Fruit fly (Drosophila melanogaster) whole organism, embryonic: ENCODE results near the gene Cyp309a1.

Source experiments
- Aef1 ChIP-seq: fragments of 200-800 bp; sonication (Bioruptor generic); IDR thresholded peaks from 3 replicates; pipeline ENCODE4 v1.3.6; 2022; ENCODE audit warnings: missing biosample characterization, missing genetic modification characterization
- CG10209 ChIP-seq: fragments of 200-800 bp; sonication (Bioruptor generic); optimal IDR thresholded peaks from 3 replicates; lab custom pipeline; 2017; ENCODE audit warnings: missing biosample characterization, mild to moderate bottlenecking, missing genetic modification characterization, missing genetic modification reagents
- CG10366 ChIP-seq: fragments of 200-800 bp; sonication (Bioruptor generic); IDR thresholded peaks from 2 replicates; pipeline ENCODE4 v1.3.6; 2022; ENCODE audit warnings: missing biosample characterization, missing genetic modification characterization
- CG10431 ChIP-seq: fragments of 200-800 bp; sonication (Bioruptor generic); optimal IDR thresholded peaks from 3 replicates; lab custom pipeline; 2018; ENCODE audit warnings: missing biosample characterization, mild to moderate bottlenecking, missing genetic modification characterization
- CG11695 ChIP-seq: fragments of 200-800 bp; sonication (Bioruptor generic); IDR thresholded peaks from 3 replicates; pipeline ENCODE4 v1.3.6; 2022; ENCODE audit warnings: missing biosample characterization, missing genetic modification characterization
- CG12942 ChIP-seq: fragments of 200-800 bp; sonication (Bioruptor generic); optimal IDR thresholded peaks from 3 replicates; lab custom pipeline; 2016; ENCODE audit warnings: missing biosample characterization, missing genetic modification characterization
- CG1529 ChIP-seq: fragments of 200-800 bp; sonication (Bioruptor generic); optimal IDR thresholded peaks from 3 replicates; lab custom pipeline; 2018; ENCODE audit warnings: missing biosample characterization, missing genetic modification characterization
- CG15479 ChIP-seq: fragments of 200-800 bp; sonication (Bioruptor generic); optimal IDR thresholded peaks from 3 replicates; lab custom pipeline; 2019; ENCODE audit warnings: missing biosample characterization, mild to moderate bottlenecking, missing genetic modification characterization, moderate library complexity
- CG17359 ChIP-seq: fragments of 200-800 bp; sonication (Bioruptor generic); optimal IDR thresholded peaks from 3 replicates; lab custom pipeline; 2018; ENCODE audit warnings: missing biosample characterization, mild to moderate bottlenecking, missing genetic modification characterization, moderate library complexity
- CG18011 ChIP-seq: fragments of 200-800 bp; sonication (Bioruptor generic); optimal IDR thresholded peaks from 2 replicates; lab custom pipeline; 2017; ENCODE audit warnings: missing biosample characterization, missing genetic modification characterization, mild to moderate bottlenecking, moderate library complexity, missing genotype
- CG2889 ChIP-seq: fragments of 200-800 bp; sonication (Bioruptor generic); IDR thresholded peaks from 3 replicates; pipeline ENCODE4 v1.3.6; 2022; ENCODE audit warnings: missing biosample characterization, missing genetic modification characterization
- CG31441 ChIP-seq: fragments of 200-800 bp; sonication (Bioruptor generic); IDR thresholded peaks from 2 replicates; pipeline ENCODE4 v1.3.6; 2022; ENCODE audit warnings: missing biosample characterization, missing genetic modification characterization
- CG3281 ChIP-seq: fragments of 200-800 bp; sonication (Bioruptor generic); optimal IDR thresholded peaks from 3 replicates; lab custom pipeline; 2017; ENCODE audit warnings: missing biosample characterization, mild to moderate bottlenecking, missing genetic modification characterization
- CG8089 ChIP-seq: fragments of 200-800 bp; sonication (Bioruptor generic); optimal IDR thresholded peaks from 3 replicates; lab custom pipeline; 2016; ENCODE audit warnings: missing biosample characterization, missing genetic modification characterization
- GATAe ChIP-seq: fragments of 200-800 bp; sonication (Bioruptor generic); conservative IDR thresholded peaks from 2 replicates; pipeline ENCODE4 v1.3.6; 2022; ENCODE audit warnings: missing biosample characterization, missing genetic modification characterization
- Nf-YB ChIP-seq: fragments of 200-800 bp; sonication (Bioruptor generic); optimal IDR thresholded peaks from 3 replicates; lab custom pipeline; 2019; ENCODE audit warnings: missing biosample characterization, mild to moderate bottlenecking, missing genetic modification characterization, moderate library complexity
- NfI ChIP-seq: fragments of 200-800 bp; sonication (Bioruptor generic); optimal IDR thresholded peaks from 3 replicates; lab custom pipeline; 2018; ENCODE audit warnings: missing biosample characterization, mild to moderate bottlenecking, missing genetic modification characterization, moderate library complexity
- Opbp ChIP-seq: fragments of 200-800 bp; sonication (Bioruptor generic); IDR thresholded peaks from 3 replicates; pipeline ENCODE4 v1.3.6; 2022; ENCODE audit warnings: missing biosample characterization, missing genetic modification characterization; ENCODE audit not compliant: partially characterized antibody
- Side ChIP-seq: fragments of 200-800 bp; sonication (Bioruptor generic); optimal IDR thresholded peaks from 2 replicates; lab custom pipeline; 2016; ENCODE audit warnings: missing biosample characterization, missing genetic modification characterization
- al ChIP-seq: fragments of 200-800 bp; sonication (Bioruptor generic); IDR thresholded peaks from 2 replicates; pipeline ENCODE4 v1.3.6; 2022; ENCODE audit warnings: missing biosample characterization, missing genetic modification characterization
- bbx ChIP-seq: fragments of 200-800 bp; sonication (Bioruptor generic); IDR thresholded peaks from 2 replicates; pipeline ENCODE4 v1.3.6; 2022; ENCODE audit warnings: missing biosample characterization, missing genetic modification characterization; ENCODE audit not compliant: partially characterized antibody
- chif ChIP-seq, 2 experiments: fragments of 200-800 bp; sonication (Bioruptor generic); optimal IDR thresholded peaks; 3 replicates each; lab custom pipeline; 2016; ENCODE audit warnings: missing biosample characterization in 2 of 2, missing genetic modification characterization in 2 of 2
- dmrt11E ChIP-seq: fragments of 200-800 bp; sonication (Bioruptor generic); optimal IDR thresholded peaks from 3 replicates; lab custom pipeline; 2018; ENCODE audit warnings: missing biosample characterization, mild to moderate bottlenecking, missing genetic modification characterization, moderate library complexity
- emc ChIP-seq: fragments of 200-800 bp; sonication (Bioruptor generic); optimal IDR thresholded peaks from 2 replicates; lab custom pipeline; 2016; ENCODE audit warnings: missing biosample characterization, missing genetic modification characterization
- esg ChIP-seq: fragments of 200-800 bp; sonication (Bioruptor generic); conservative IDR thresholded peaks from 2 replicates; pipeline ENCODE4 v1.3.6; 2022; ENCODE audit warnings: missing biosample characterization, missing genetic modification characterization
- gce ChIP-seq: fragments of 200-800 bp; sonication (Bioruptor generic); IDR thresholded peaks from 3 replicates; pipeline ENCODE4 v1.3.6; 2022; ENCODE audit warnings: missing biosample characterization, missing genetic modification characterization
- h ChIP-seq: fragments of >200 bp; optimal IDR thresholded peaks from 2 replicates; lab custom pipeline; 2017
- insv ChIP-seq, 2 experiments: fragments of 200-800 bp; sonication (Bioruptor generic); optimal IDR thresholded peaks; 3 replicates each; lab custom pipeline; 2016 to 2018; ENCODE audit warnings: missing biosample characterization in 2 of 2, missing genetic modification characterization in 2 of 2
- nerfin-1 ChIP-seq: fragments of 200-800 bp; sonication (Bioruptor generic); optimal IDR thresholded peaks from 3 replicates; lab custom pipeline; 2019; ENCODE audit warnings: missing biosample characterization, mild to moderate bottlenecking, missing genetic modification characterization, moderate library complexity
- peb ChIP-seq: fragments of 200-800 bp; sonication (Bioruptor generic); IDR thresholded peaks from 2 replicates; pipeline ENCODE4 v1.3.6; 2022; ENCODE audit warnings: missing biosample characterization, missing genetic modification characterization
- pros ChIP-seq: fragments of 200-800 bp; sonication (Bioruptor generic); optimal IDR thresholded peaks from 3 replicates; lab custom pipeline; 2019; ENCODE audit warnings: missing biosample characterization, mild to moderate bottlenecking, missing genetic modification characterization, moderate library complexity
- run ChIP-seq: fragments of 200-800 bp; sonication (Bioruptor generic); optimal IDR thresholded peaks from 3 replicates; lab custom pipeline; 2018; ENCODE audit warnings: missing biosample characterization, mild to moderate bottlenecking, missing genetic modification characterization
- scrt ChIP-seq: fragments of 200-800 bp; sonication (Bioruptor generic); optimal IDR thresholded peaks from 2 replicates; lab custom pipeline; 2018; ENCODE audit warnings: missing biosample characterization, mild to moderate bottlenecking, missing genetic modification characterization, moderate library complexity
- sd ChIP-seq: fragments of 200-800 bp; sonication (Bioruptor generic); optimal IDR thresholded peaks from 3 replicates; lab custom pipeline; 2018; ENCODE audit warnings: missing biosample characterization, mild to moderate bottlenecking, missing genetic modification characterization, moderate library complexity
- sens ChIP-seq: fragments of 200-800 bp; sonication (Bioruptor generic); peaks from one replicate; lab custom pipeline; 2016; ENCODE audit warnings: missing biosample characterization, missing genetic modification characterization
- tll ChIP-seq, 2 experiments: fragments of 200-800 bp in 1 of 2; fragments of >200 bp in 1 of 2; sonication (Bioruptor generic) in 1 of 2; optimal IDR thresholded peaks; 2 replicates each; lab custom pipeline; 2017 to 2019; ENCODE audit warnings: missing biosample characterization in 2 of 2, missing genetic modification characterization in 2 of 2, mild to moderate bottlenecking in 1 of 2, moderate library complexity in 1 of 2
- z ChIP-seq: fragments of 200-800 bp; sonication (Bioruptor generic); IDR thresholded peaks from 3 replicates; pipeline ENCODE4 v1.3.6; 2022; ENCODE audit warnings: missing biosample characterization, missing genetic modification characterization
- zen ChIP-seq: fragments of 200-800 bp; sonication (Bioruptor generic); optimal IDR thresholded peaks from 3 replicates; lab custom pipeline; 2018; ENCODE audit warnings: missing biosample characterization, mild to moderate bottlenecking, missing genetic modification characterization, moderate library complexity
- zf30C ChIP-seq: fragments of 200-800 bp; sonication (Bioruptor generic); optimal IDR thresholded peaks from 3 replicates; lab custom pipeline; 2018; ENCODE audit warnings: missing biosample characterization, mild to moderate bottlenecking, missing genetic modification characterization

Cyp309a1 gene

dm6 chr2L:2579669-2580351 is 15.2 kb upstream of the Cyp309a1 start, which contains the start of the genes ND-B17.2 and Arpc5 (continued):
- TF ChIP-seq Side (GFP tag; lab: Kevin White, UChicago) (no peak), peb (GFP tag; lab: Robert Waterston, UW) (no peak), h (lab: Kevin White, UChicago) (no peak), CG10431 (GFP tag; lab: Kevin White, UChicago) (no peak), CG1529 (GFP tag; lab: Kevin White, UChicago) (no peak), chif (GFP tag; optimal IDR thresholded peaks at IDR 0.05; lab: Kevin White, UChicago) (no peak), CG31441 (GFP tag; lab: Robert Waterston, UW) (no peak), scrt (GFP tag; lab: Kevin White, UChicago) (no peak), CG18011 (GFP tag; lab: Kevin White, UChicago) (peak; percentile 26)

dm6 chr2L:2577361-2577737 is 12.7 kb upstream of the Cyp309a1 start, which contains the start of gene Elba2:
TSS of gene Elba2 (plus strand) at chr2L:2577687.
- TF ChIP-seq insv (GFP tag; optimal IDR thresholded peaks at IDR 0.05; lab: Kevin White, UChicago) (peak in 1 of 2 experiments; percentile 57), Opbp (no peak), esg (GFP tag; lab: Robert Waterston, UW) (no peak), nerfin-1 (tag; lab: Kevin White, UChicago) (peak; percentile 95), z (peak; percentile 68; the same call in 1 of the 3 replicates), sd (tag; lab: Kevin White, UChicago) (peak; percentile 13), GATAe (GFP tag; lab: Robert Waterston, UW) (no peak), NfI (GFP tag; lab: Kevin White, UChicago) (no peak), pros (GFP tag; lab: Kevin White, UChicago) (peak; percentile 56), al (no peak), CG15479 (GFP tag; lab: Kevin White, UChicago) (peak; percentile 44), zen (peak; percentile 63), CG8089 (GFP tag; lab: Kevin White, UChicago) (no peak), CG2889 (no peak), CG17359 (tag; lab: Kevin White, UChicago) (no peak), Nf-YB (no peak), CG10209 (GFP tag; lab: Kevin White, UChicago) (no peak), CG11695 (GFP tag; lab: Robert Waterston, UW) (no peak), Aef1 (GFP tag; lab: Robert Waterston, UW) (no peak), emc (GFP tag; lab: Kevin White, UChicago) (no peak), CG3281 (GFP tag; lab: Kevin White, UChicago) (no peak), CG10431 (GFP tag; lab: Kevin White, UChicago) (no peak), zf30C (GFP tag; lab: Kevin White, UChicago) (peak; percentile 57), dmrt11E (tag; lab: Kevin White, UChicago) (no peak), run (no peak), gce (GFP tag; lab: Robert Waterston, UW) (no peak), bbx (GFP tag; lab: Robert Waterston, UW) (no peak), CG10366 (no peak), tll (GFP tag; optimal IDR thresholded peaks at IDR 0.05; lab: Kevin White, UChicago) (peak in 1 of 2 experiments; percentile 36), CG12942 (GFP tag; lab: Kevin White, UChicago) (no peak), sens (peak; percentile 11)
